Worm (Caenorhabditis elegans): Measurements from ENCODE around the gene K10C8.4.

- TF ChIP-seq zag-1 (tag; optimal IDR thresholded peaks at IDR 0.05) (no peak), ceh-82 (tag; optimal IDR thresholded peaks at IDR 0.05) (no peak), aly-2 (tag; optimal IDR thresholded peaks at IDR 0.05) (no peak)
These were observed 16.8 kb upstream of the K10C8.4 start for ce11 chrV:12679292-12679691.

Measured in whole organism, L2 larva.